Worm (Caenorhabditis elegans): Measurements from ENCODE around the gene nhr-242.

nhr-242 gene

ce11 chrIV:2537741-2538140, 43.6 kb downstream of the nhr-242 start:
- TF ChIP-seq flt-1 (GFP tag; IDR thresholded peaks at IDR 0.05), result no peak
- no peak for TF ChIP-seq T22C8.4 (GFP tag; IDR thresholded peaks at IDR 0.05)
- TF ChIP-seq ref-1 (GFP tag; conservative IDR thresholded peaks at IDR 0.05), result no peak
- TF ChIP-seq klf-2 (GFP tag; conservative IDR thresholded peaks at IDR 0.05), result no peak
- no peak for TF ChIP-seq med-1 (GFP tag; optimal IDR thresholded peaks at IDR 0.05; ENCODE audit: insufficient read depth)

- TF ChIP-seq med-1 (GFP tag; optimal IDR thresholded peaks at IDR 0.05; ENCODE audit: insufficient read depth), result no peak
- no peak for TF ChIP-seq tab-1 (GFP tag; IDR thresholded peaks at IDR 0.05)
- TF ChIP-seq ztf-23 (GFP tag; IDR thresholded peaks at IDR 0.05), result no peak
- TF ChIP-seq ztf-29 (GFP tag; IDR thresholded peaks at IDR 0.05), result no peak
- no peak for TF ChIP-seq cog-1 (tag; optimal IDR thresholded peaks at IDR 0.05)
- TF ChIP-seq T22C8.4 (GFP tag; IDR thresholded peaks at IDR 0.05), result peak; percentile 77; the same call in 1 of the 2 replicates
Observed at ce11 chrIV:2530285-2530684, 51.1 kb downstream of the nhr-242 start.

ce11 chrIV:2529281-2529680, 52.1 kb downstream of the nhr-242 start:
- TF ChIP-seq tab-1 (GFP tag; IDR thresholded peaks at IDR 0.05) (no peak), T22C8.4 (GFP tag; IDR thresholded peaks at IDR 0.05) (peak; percentile 54)
